Worm (Caenorhabditis elegans): ENCODE measurements around the gene Y54G11A.4.

The Y54G11A.4 gene

ce11 chrII:14257943-14258342, 34.7 kb upstream of the Y54G11A.4 start:
- TF ChIP-seq nhr-19 (GFP tag; conservative IDR thresholded peaks at IDR 0.05): no peak
- TF ChIP-seq unc-98 (GFP tag; IDR thresholded peaks at IDR 0.05): no peak
- TF ChIP-seq pqm-1 (tag; optimal IDR thresholded peaks at IDR 0.05): no peak
- no peak for TF ChIP-seq lir-3 (tag; optimal IDR thresholded peaks at IDR 0.05; ENCODE audit: poor library complexity)
- no peak for TF ChIP-seq egl-27 (tag; optimal IDR thresholded peaks at IDR 0.05)
- no peak for TF ChIP-seq sup-37 (GFP tag; optimal IDR thresholded peaks at IDR 0.05)
- no peak for TF ChIP-seq dpl-1 (GFP tag; optimal IDR thresholded peaks at IDR 0.05)
- TF ChIP-seq lin-35 (GFP tag; optimal IDR thresholded peaks at IDR 0.05): no peak
- no peak for TF ChIP-seq ceh-82 (tag; optimal IDR thresholded peaks at IDR 0.05)
- no peak for TF ChIP-seq hlh-17 (GFP tag; optimal IDR thresholded peaks at IDR 0.05; ENCODE audit: borderline replicate concordance)
- no peak for TF ChIP-seq tlp-1 (tag; optimal IDR thresholded peaks at IDR 0.05)
- no peak for TF ChIP-seq mef-2 (tag; optimal IDR thresholded peaks at IDR 0.05)
- TF ChIP-seq ceh-8 (GFP tag; optimal IDR thresholded peaks at IDR 0.05): no peak
- no peak for TF ChIP-seq swsn-7 (tag; optimal IDR thresholded peaks at IDR 0.05)
- no peak for TF ChIP-seq mab-9 (GFP tag; IDR thresholded peaks at IDR 0.05)
- TF ChIP-seq irx-1 (tag; optimal IDR thresholded peaks at IDR 0.05): no peak
- no peak for TF ChIP-seq lin-15B (tag; optimal IDR thresholded peaks at IDR 0.05)
- TF ChIP-seq tbx-2 (tag; optimal IDR thresholded peaks at IDR 0.05): no peak

ce11 chrII:14269142-14269593, 23.5 kb upstream of the Y54G11A.4 start, which contains the start of gene Y54G11A.1:
Gene Y54G11A.1 (minus strand): TSS chrII:14269192.
- TF ChIP-seq ets-5 (GFP tag; IDR thresholded peaks at IDR 0.05): no peak
- TF ChIP-seq unc-62 (GFP tag; optimal IDR thresholded peaks at IDR 0.05): no peak
- TF ChIP-seq snpc-4 (tag; optimal IDR thresholded peaks at IDR 0.05): no peak
- TF ChIP-seq lin-39 (tag; optimal IDR thresholded peaks at IDR 0.05): no peak
- no peak for TF ChIP-seq swsn-7 (tag; optimal IDR thresholded peaks at IDR 0.05)
- TF ChIP-seq sptf-1 (tag; optimal IDR thresholded peaks at IDR 0.05): no peak
- no peak for TF ChIP-seq jun-1 (tag; optimal IDR thresholded peaks at IDR 0.05)
- TF ChIP-seq aha-1 (tag; optimal IDR thresholded peaks at IDR 0.05): no peak

ce11 chrII:14269839-14270238, 22.8 kb upstream of the Y54G11A.4 start:
- TF ChIP-seq egl-13 (tag; optimal IDR thresholded peaks at IDR 0.05) (no peak), zag-1 (tag; optimal IDR thresholded peaks at IDR 0.05) (no peak), tlp-1 (tag; optimal IDR thresholded peaks at IDR 0.05) (no peak), ets-5 (GFP tag; IDR thresholded peaks at IDR 0.05) (no peak), unc-130 (tag; optimal IDR thresholded peaks at IDR 0.05) (no peak), mef-2 (tag; optimal IDR thresholded peaks at IDR 0.05) (no peak), lir-3 (tag; optimal IDR thresholded peaks at IDR 0.05; ENCODE audit: poor library complexity) (no peak), ceh-8 (GFP tag; optimal IDR thresholded peaks at IDR 0.05) (no peak), nhr-11 (tag; optimal IDR thresholded peaks at IDR 0.05) (no peak), C16A3.4 (tag; optimal IDR thresholded peaks at IDR 0.05) (no peak), pqm-1 (tag; optimal IDR thresholded peaks at IDR 0.05) (no peak), efl-1 (optimal IDR thresholded peaks at IDR 0.05) (no peak), efl-1 (GFP tag; optimal IDR thresholded peaks at IDR 0.05 in 1 of 2) (no peak), lsy-2 (tag; optimal IDR thresholded peaks at IDR 0.05) (no peak), pax-3 (tag; optimal IDR thresholded peaks at IDR 0.05) (no peak), lin-35 (GFP tag; optimal IDR thresholded peaks at IDR 0.05) (no peak), unc-62 (GFP tag; optimal IDR thresholded peaks at IDR 0.05) (no peak), jun-1 (tag; optimal IDR thresholded peaks at IDR 0.05) (no peak)

ce11 chrII:14276409-14276808, 16.2 kb upstream of the Y54G11A.4 start, which contains the start of gene Y54G11A.3:
Gene Y54G11A.3 (plus strand): TSS chrII:14276621.
- TF ChIP-seq hpl-2 (GFP tag; optimal IDR thresholded peaks at IDR 0.05) (no peak), lin-14 (GFP tag; optimal IDR thresholded peaks at IDR 0.05) (no peak), nhr-28 (tag; optimal IDR thresholded peaks at IDR 0.05) (no peak), alr-1 (tag; optimal IDR thresholded peaks at IDR 0.05; ENCODE audit: borderline replicate concordance) (no peak), unc-98 (GFP tag; IDR thresholded peaks at IDR 0.05) (no peak), lin-35 (GFP tag; optimal IDR thresholded peaks at IDR 0.05) (no peak), jun-1 (tag; optimal IDR thresholded peaks at IDR 0.05) (no peak), egl-27 (tag; optimal IDR thresholded peaks at IDR 0.05) (no peak)

Data from whole organism, L1 larva.